Worm (Caenorhabditis elegans): ENCODE results near the gene F40G12.11.
"Not testable (repeated sequence)": the region's sequence is repeated elsewhere in the genome, so short reads cannot be mapped to it uniquely, and the experiment has no call there.

DNA sequence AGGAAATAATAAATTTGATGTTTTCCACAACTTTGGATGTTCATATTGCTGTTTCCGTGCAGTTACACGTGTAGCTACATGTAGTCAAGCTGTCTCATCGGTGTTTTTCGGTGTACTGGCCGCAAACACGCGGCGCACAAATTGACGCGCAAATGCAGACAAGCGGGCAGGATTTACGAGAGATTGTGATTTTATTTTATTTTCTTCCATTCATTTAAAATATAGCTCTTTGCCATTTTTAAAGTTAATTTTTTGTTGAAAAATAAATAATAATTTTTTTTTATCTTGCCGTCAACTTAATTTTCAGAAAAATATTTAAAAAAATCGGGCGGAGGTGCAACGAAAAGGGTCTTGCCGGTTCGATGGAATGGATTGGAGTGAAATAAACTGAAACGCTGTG, 11.7 kb upstream of the F40G12.11 start, which contains the start of gene F40G12.7:
- not testable (repeated sequence) for TF ChIP-seq mep-1 (tag; optimal IDR thresholded peaks at IDR 0.05); elt-3 (tag; optimal IDR thresholded peaks at IDR 0.05); nhr-237 (tag; optimal IDR thresholded peaks at IDR 0.05); swsn-7 (tag; optimal IDR thresholded peaks at IDR 0.05); lin-35 (GFP tag; optimal IDR thresholded peaks at IDR 0.05); irx-1 (tag; optimal IDR thresholded peaks at IDR 0.05); nhr-77 (tag; optimal IDR thresholded peaks at IDR 0.05); aly-2 (tag; optimal IDR thresholded peaks at IDR 0.05); nhr-71 (tag; optimal IDR thresholded peaks at IDR 0.05); unc-62 (GFP tag; optimal IDR thresholded peaks at IDR 0.05); zag-1 (tag; optimal IDR thresholded peaks at IDR 0.05)
